Worm (Caenorhabditis elegans): ENCODE measurements around the gene K10B2.4.

- no peak for TF ChIP-seq gei-17 (GFP tag; optimal IDR thresholded peaks at IDR 0.05)
- TF ChIP-seq nhr-179 (tag; optimal IDR thresholded peaks at IDR 0.05): no peak
Observed at ce11 chrII:6324086-6324485, 36.7 kb downstream of the K10B2.4 start, which contains the start of gene sma-6.
